Worm (Caenorhabditis elegans) whole organism, L4 larva: ENCODE measurements around the gene C04H5.7.

Experiments
- Y75B8A.6 ChIP-seq: fragments of 200-800 bp; sonication (Bioruptor generic); IDR thresholded peaks from 2 replicates; pipeline ENCODE4 v1.3.6; 2022; ENCODE audit warnings: missing genetic modification reagents, missing genetic modification characterization, missing compliant biosample characterization
- aly-2 ChIP-seq: sonication (generic microtip); optimal IDR thresholded peaks from 2 replicates; lab custom pipeline; 2018; ENCODE audit warnings: missing biosample characterization, missing genetic modification characterization
- ama-1 ChIP-seq: fragments of 150-350 bp; optimal IDR thresholded peaks from 2 replicates; lab custom pipeline; 2014; ENCODE audit warnings: inconsistent platforms, mixed read lengths
- attf-4 ChIP-seq: sonication (generic microtip); optimal IDR thresholded peaks from 3 replicates; lab custom pipeline; 2017; ENCODE audit warnings: missing biosample characterization, missing genetic modification characterization
- duxl-1 ChIP-seq: sonication (generic microtip); optimal IDR thresholded peaks from 2 replicates; lab custom pipeline; 2016; ENCODE audit warnings: mild to moderate bottlenecking, missing genetic modification characterization, moderate library complexity, missing compliant biosample characterization; ENCODE audit not compliant: poor library complexity
- fkh-10 ChIP-seq: fragments of 150-350 bp; optimal IDR thresholded peaks from 2 replicates; lab custom pipeline; 2014; ENCODE audit warnings: missing biosample characterization, missing genetic modification reagents, missing genetic modification characterization
- fos-1 ChIP-seq: fragments of 150-350 bp; optimal IDR thresholded peaks from 2 replicates; lab custom pipeline; 2014; ENCODE audit warnings: missing biosample characterization, missing genetic modification characterization
- nhr-41 ChIP-seq: fragments of 200-800 bp; sonication (Bioruptor generic); IDR thresholded peaks from 2 replicates; pipeline ENCODE4 v1.3.6; 2022; ENCODE audit warnings: missing genetic modification reagents, missing genetic modification characterization, missing compliant biosample characterization
- pha-4 ChIP-seq, 2 experiments: fragments of 150-350 bp in 1 of 2; fragments of 200-800 bp in 1 of 2; sonication (Bioruptor generic) in 1 of 2; IDR thresholded peaks in 1 of 2; optimal IDR thresholded peaks in 1 of 2; 2 replicates each; pipeline versions ENCODE4 v1.3.6 to Lab custom; 2014 to 2022; ENCODE audit warnings: missing genetic modification characterization in 2 of 2, missing genetic modification reagents in 2 of 2, missing biosample characterization in 1 of 2, missing compliant biosample characterization in 1 of 2
- unc-62 ChIP-seq, 3 experiments: fragments of 150-350 bp in 1 of 3; sonication (generic microtip); optimal IDR thresholded peaks in 2 of 3; peaks in 1 of 3; 1 replicate in 1 of 3; 2 replicates in 2 of 3; lab custom pipeline; 2014 to 2017; ENCODE audit warnings: missing biosample characterization in 3 of 3, missing genetic modification characterization in 3 of 3, missing genetic modification reagents in 3 of 3, missing genotype in 1 of 3

DNA sequence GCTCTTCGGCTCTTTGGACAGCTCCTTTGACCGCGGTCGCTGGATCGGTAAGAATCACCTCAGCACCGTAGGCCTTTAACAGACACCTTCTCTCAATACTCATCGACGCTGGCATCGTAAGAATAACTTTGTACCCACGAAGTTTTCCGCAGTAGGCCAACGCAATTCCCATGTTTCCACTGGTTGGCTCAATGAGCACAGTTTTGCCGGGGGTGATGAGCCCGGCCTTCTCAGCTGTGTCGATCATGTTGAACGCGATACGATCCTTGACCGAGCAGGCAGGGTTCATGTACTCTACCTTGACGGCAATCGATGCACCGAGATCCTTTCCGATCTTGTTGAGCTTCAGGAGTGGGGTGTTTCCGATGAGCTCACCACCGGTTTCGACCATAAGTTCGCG is 43.7 kb upstream of the C04H5.7 start:
- no peak for TF ChIP-seq fkh-10 (GFP tag; lab: Kevin White, UChicago)
- no peak for TF ChIP-seq nhr-41 (GFP tag; lab: Robert Waterston, UW)
- TF ChIP-seq ama-1 (lab: Kevin White, UChicago), result no peak
- TF ChIP-seq pha-4 (GFP tag; IDR thresholded peaks at IDR 0.05; lab: Robert Waterston, UW), result no peak
- no peak for TF ChIP-seq pha-4 (tag; optimal IDR thresholded peaks at IDR 0.05; lab: Kevin White, UChicago)
- no peak for TF ChIP-seq Y75B8A.6
- no peak for TF ChIP-seq aly-2 (tag; lab: Kevin White, UChicago)
- TF ChIP-seq attf-4 (tag; lab: Kevin White, UChicago), result no peak
- no peak for TF ChIP-seq unc-62 (GFP tag; optimal IDR thresholded peaks at IDR 0.05 in 1 of 2; lab: Kevin White, UChicago)
- TF ChIP-seq unc-62 (tag; optimal IDR thresholded peaks at IDR 0.05; lab: Kevin White, UChicago), result no peak
- no peak for TF ChIP-seq fos-1
- TF ChIP-seq duxl-1 (tag; lab: Kevin White, UChicago), result no peak
